Worm (Caenorhabditis elegans): ENCODE results near the gene set-6.

Gene set-6

DNA sequence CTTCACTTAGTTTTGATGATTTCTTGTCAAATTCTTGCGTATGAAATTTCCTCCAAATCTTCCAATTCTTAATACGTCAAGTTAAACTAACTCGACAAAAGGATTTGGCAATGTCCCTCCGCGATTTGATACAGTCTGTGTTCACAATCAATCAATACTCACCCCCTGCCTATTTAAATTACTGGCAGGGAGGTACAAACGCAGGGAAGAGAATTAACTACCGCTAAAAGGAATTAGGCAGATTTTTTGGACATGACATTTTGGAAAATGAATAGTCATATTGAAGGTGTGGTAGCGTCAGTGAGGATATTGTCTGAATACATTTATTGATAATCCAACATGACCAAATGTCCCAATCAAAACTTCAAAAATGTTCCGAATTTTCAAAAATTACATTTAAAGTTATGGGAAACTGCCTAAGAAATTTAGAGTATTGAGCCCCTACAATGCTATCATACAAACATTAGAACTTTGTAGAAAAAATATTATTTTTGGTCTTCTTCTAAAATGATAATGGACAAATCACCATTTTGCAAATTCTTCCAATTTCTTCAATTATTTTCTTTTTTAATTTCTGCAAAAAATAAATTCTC, 37.0 kb downstream of the set-6 start (continued):
- TF ChIP-seq snpc-1.1 (tag; optimal IDR thresholded peaks at IDR 0.05; ENCODE audit: insufficient read depth) (no peak), madf-3 (GFP tag; IDR thresholded peaks at IDR 0.05) (peak; percentile 75), Y95B8A.8 (GFP tag; IDR thresholded peaks at IDR 0.05) (peak; percentile 72; the same call in 1 of the 2 replicates), snpc-1.3 (tag; optimal IDR thresholded peaks at IDR 0.05; ENCODE audit: insufficient read depth) (peak; percentile 24), repo-1 (tag; optimal IDR thresholded peaks at IDR 0.05) (peak; percentile 98), sea-2 (GFP tag; IDR thresholded peaks at IDR 0.05) (0 out of 2 replicates have a peak, but pooled peaks have one; percentile 49), let-607 (tag; optimal IDR thresholded peaks at IDR 0.05) (peak; percentile 55 to 93), attf-5 (GFP tag; optimal IDR thresholded peaks at IDR 0.05) (peak; percentile 47), hmg-1.2 (GFP tag; IDR thresholded peaks at IDR 0.05) (peak; percentile 85), D2030.7 (GFP tag; IDR thresholded peaks at IDR 0.05) (no peak), B0035.1 (tag; optimal IDR thresholded peaks at IDR 0.05) (peak; percentile 94), K11D2.4 (GFP tag; IDR thresholded peaks at IDR 0.05) (peak; percentile 98), dox-1 (GFP tag; IDR thresholded peaks at IDR 0.05) (peak; percentile 98), chd-7 (tag; optimal IDR thresholded peaks at IDR 0.05) (peak; percentile 97), lin-54 (GFP tag; optimal IDR thresholded peaks at IDR 0.05) (peak; percentile 92), ccch-3 (GFP tag; optimal IDR thresholded peaks at IDR 0.05) (peak; percentile 83), rec-8 (tag; optimal IDR thresholded peaks at IDR 0.05) (peak; percentile 6 to 26), hlh-26 (GFP tag; conservative IDR thresholded peaks at IDR 0.05) (no peak), ets-4 (GFP tag; optimal IDR thresholded peaks at IDR 0.05) (peak; percentile 93), pha-4 (tag; optimal IDR thresholded peaks at IDR 0.05) (peak; percentile 96), Y53G8AR.9 (GFP tag; conservative IDR thresholded peaks at IDR 0.05) (peak; percentile 97), T26A5.8 (tag; optimal IDR thresholded peaks at IDR 0.05) (no peak), tbx-9 (tag; optimal IDR thresholded peaks at IDR 0.05; ENCODE audit: borderline replicate concordance) (no peak), ztf-26 (tag; optimal IDR thresholded peaks at IDR 0.05) (peak; percentile 99), ekl-4 (GFP tag; IDR thresholded peaks at IDR 0.05) (peak; percentile 91), mel-28 (tag; optimal IDR thresholded peaks at IDR 0.05; ENCODE audit: borderline replicate concordance) (peak; percentile 81), ZK185.1 (tag; optimal IDR thresholded peaks at IDR 0.05; ENCODE audit: poor library complexity, severe bottlenecking) (peak; percentile 98), F22D6.2 (tag; optimal IDR thresholded peaks at IDR 0.05) (peak; percentile 95), B0261.1 (tag; optimal IDR thresholded peaks at IDR 0.05) (peak; percentile 65), ceh-79 (tag; optimal IDR thresholded peaks at IDR 0.05) (peak; percentile 47), gei-17 (GFP tag; optimal IDR thresholded peaks at IDR 0.05) (peak; percentile 98), pbrm-1 (GFP tag; IDR thresholded peaks at IDR 0.05) (peak; percentile 93), F57C9.4 (tag; optimal IDR thresholded peaks at IDR 0.05) (peak; percentile 28), nfya-1 (tag; optimal IDR thresholded peaks at IDR 0.05; ENCODE audit: borderline replicate concordance, insufficient read depth) (no peak), ceh-27 (GFP tag; optimal IDR thresholded peaks at IDR 0.05) (peak; percentile 99), ceh-91 (GFP tag; IDR thresholded peaks at IDR 0.05) (peak; percentile 18; the same call in 1 of the 2 replicates), hmg-20 (GFP tag; IDR thresholded peaks at IDR 0.05) (peak; percentile 93), somi-1 (GFP tag; optimal IDR thresholded peaks at IDR 0.05) (peak; percentile 98), ztf-6 (GFP tag; IDR thresholded peaks at IDR 0.05) (peak; percentile 94), cebp-2 (GFP tag; IDR thresholded peaks at IDR 0.05) (peak; percentile 95; the same call in 1 of the 2 replicates), bed-1 (GFP tag; IDR thresholded peaks at IDR 0.05) (peak; percentile 90; the same call in 1 of the 2 replicates), C17E4.6 (GFP tag; IDR thresholded peaks at IDR 0.05) (peak; percentile 89), ztf-28 (GFP tag; IDR thresholded peaks at IDR 0.05) (no peak), ztf-18 (tag; optimal IDR thresholded peaks at IDR 0.05) (peak; percentile 68), F57A8.1 (GFP tag; optimal IDR thresholded peaks at IDR 0.05) (peak; percentile 59), akir-1 (GFP tag; optimal IDR thresholded peaks at IDR 0.05) (peak; percentile 85)

Measured in whole organism, young adult.